Worm (Caenorhabditis elegans) whole organism, late embryonic: ENCODE results near the gene M02A10.1.

Experiments used
- C38D4.7 ChIP-seq: fragments of 200-800 bp; sonication (Bioruptor generic); optimal IDR thresholded peaks from 2 replicates; lab custom pipeline; 2018; ENCODE audit warnings: mild to moderate bottlenecking, missing genetic modification characterization, moderate library complexity, missing compliant biosample characterization
- ama-1 ChIP-seq: fragments of 150-350 bp; optimal IDR thresholded peaks from 2 replicates; lab custom pipeline; 2014
- ceh-18 ChIP-seq: sonication (generic microtip); optimal IDR thresholded peaks from 2 replicates; lab custom pipeline; 2016; ENCODE audit warnings: missing genetic modification characterization, missing compliant biosample characterization
- ceh-19 ChIP-seq: fragments of 200-800 bp; sonication (Bioruptor generic); optimal IDR thresholded peaks from 2 replicates; lab custom pipeline; 2018; ENCODE audit warnings: mild to moderate bottlenecking, missing genetic modification characterization, missing compliant biosample characterization
- ceh-31 ChIP-seq: sonication (generic microtip); optimal IDR thresholded peaks from 2 replicates; lab custom pipeline; 2016; ENCODE audit warnings: missing genetic modification characterization, missing compliant biosample characterization
- ceh-45 ChIP-seq: fragments of 200-800 bp; sonication (Bioruptor generic); IDR thresholded peaks from 2 replicates; pipeline ENCODE4 v1.3.6; 2022; ENCODE audit warnings: missing genetic modification reagents, missing genetic modification characterization, missing compliant biosample characterization
- che-1 ChIP-seq: sonication (generic microtip); optimal IDR thresholded peaks from 2 replicates; lab custom pipeline; 2016; ENCODE audit warnings: mild to moderate bottlenecking, missing genetic modification characterization, missing compliant biosample characterization
- dve-1 ChIP-seq: sonication (generic microtip); optimal IDR thresholded peaks from 2 replicates; lab custom pipeline; 2017; ENCODE audit warnings: antibody characterized with exemption, mild to moderate bottlenecking, missing genetic modification characterization, missing compliant biosample characterization
- elt-2 ChIP-seq: sonication (generic microtip); optimal IDR thresholded peaks from 2 replicates; lab custom pipeline; 2016; ENCODE audit warnings: missing genetic modification reagents, missing genetic modification characterization, missing compliant biosample characterization
- elt-4 ChIP-seq: sonication (generic microtip); optimal IDR thresholded peaks from 2 replicates; lab custom pipeline; 2016; ENCODE audit warnings: missing genetic modification characterization, missing compliant biosample characterization
- fkh-10 ChIP-seq: fragments of 150-350 bp; optimal IDR thresholded peaks from 2 replicates; lab custom pipeline; 2014; ENCODE audit warnings: missing biosample characterization, missing genetic modification reagents, missing genetic modification characterization
- hlh-30 ChIP-seq: sonication (generic microtip); optimal IDR thresholded peaks from 2 replicates; lab custom pipeline; 2017; ENCODE audit warnings: antibody characterized with exemption, missing genetic modification characterization, missing compliant biosample characterization; ENCODE audit not compliant: insufficient read depth
- lim-6 ChIP-seq: sonication (generic microtip); optimal IDR thresholded peaks from 2 replicates; lab custom pipeline; 2016; ENCODE audit warnings: missing genetic modification characterization, missing compliant biosample characterization
- nfya-1 ChIP-seq: sonication (generic microtip); optimal IDR thresholded peaks from 2 replicates; lab custom pipeline; 2017; ENCODE audit warnings: missing genetic modification characterization, mild to moderate bottlenecking, missing compliant biosample characterization, antibody characterized with exemption, moderate library complexity
- nhr-232 ChIP-seq: sonication (generic microtip); optimal IDR thresholded peaks from 2 replicates; lab custom pipeline; 2016; ENCODE audit warnings: missing genetic modification characterization, missing compliant biosample characterization
- pat-9 ChIP-seq: fragments of 200-800 bp; sonication (Bioruptor generic); optimal IDR thresholded peaks from 2 replicates; lab custom pipeline; 2018; ENCODE audit warnings: mild to moderate bottlenecking, missing genetic modification characterization, moderate library complexity, missing compliant biosample characterization
- pax-1 ChIP-seq: fragments of 150-350 bp; optimal IDR thresholded peaks from 2 replicates; lab custom pipeline; 2014; ENCODE audit warnings: missing biosample characterization, missing genetic modification characterization
- sox-4 ChIP-seq: sonication (generic microtip); optimal IDR thresholded peaks from 2 replicates; lab custom pipeline; 2017; ENCODE audit warnings: mild to moderate bottlenecking, missing genetic modification characterization, inconsistent platforms, missing compliant biosample characterization
- unc-42 ChIP-seq: sonication (generic microtip); optimal IDR thresholded peaks from 2 replicates; lab custom pipeline; 2016; ENCODE audit warnings: missing genotype, missing genetic modification characterization, missing compliant biosample characterization
- unc-55 ChIP-seq: sonication (generic microtip); optimal IDR thresholded peaks from 2 replicates; lab custom pipeline; 2017; ENCODE audit warnings: missing biosample characterization, missing genetic modification reagents, missing genetic modification characterization
- zip-5 ChIP-seq: sonication (generic microtip); optimal IDR thresholded peaks from 2 replicates; lab custom pipeline; 2016; ENCODE audit warnings: missing genetic modification characterization, missing compliant biosample characterization

M02A10.1 gene

DNA sequence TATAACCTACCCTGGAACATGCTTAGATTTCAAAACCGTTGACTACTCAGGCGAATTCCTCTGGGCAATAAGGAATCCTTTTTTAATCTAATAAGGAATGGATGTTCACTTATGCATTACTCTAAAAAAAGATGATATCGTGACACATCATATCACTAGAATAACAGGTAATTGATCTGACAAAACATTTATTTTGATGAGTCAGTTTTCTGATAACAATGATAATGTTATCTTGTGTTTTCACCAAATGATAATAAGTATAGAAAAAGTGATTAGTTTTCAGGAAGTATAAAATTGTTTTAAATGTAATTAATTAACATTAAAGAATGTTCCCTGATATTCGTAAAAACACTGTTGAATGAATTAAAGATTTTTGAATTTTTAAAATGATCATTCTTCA, 22.5 kb downstream of the M02A10.1 start:
- TF ChIP-seq nhr-232 (no peak), elt-2 (tag; lab: Kevin White, UChicago) (peak; percentile 94)

DNA sequence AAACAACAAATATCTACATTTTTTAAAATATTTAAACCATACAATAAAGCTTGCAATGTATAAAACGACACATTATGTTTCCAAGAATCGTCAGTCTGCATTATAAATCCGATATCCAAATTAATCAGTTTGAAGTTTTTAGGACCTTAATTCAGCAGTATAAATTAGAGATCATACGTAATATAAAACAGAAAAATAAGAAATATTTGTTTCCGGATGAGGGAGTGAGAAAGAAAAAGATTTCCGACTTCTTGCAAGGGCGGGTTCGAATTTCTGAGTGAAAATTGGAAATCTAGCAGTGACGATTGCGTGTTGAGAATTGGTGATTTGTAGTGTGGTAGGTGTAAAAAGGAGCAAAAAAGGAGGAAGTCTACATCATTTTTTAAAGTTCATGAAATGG, 29.0 kb downstream of the M02A10.1 start, which contains the start of gene npr-19:
npr-19 (minus strand) TSS at position 101 of the 400 bp plus-strand sequence.
- TF ChIP-seq che-1 (tag; lab: Kevin White, UChicago) (no peak), ceh-19 (GFP tag; lab: Kevin White, UChicago) (no peak), zip-5 (tag; lab: Kevin White, UChicago) (no peak), ama-1 (lab: Kevin White, UChicago) (no peak), ceh-45 (GFP tag; lab: Robert Waterston, UW) (no peak), pax-1 (tag; lab: Kevin White, UChicago) (no peak), hlh-30 (no peak), C38D4.7 (GFP tag; lab: Kevin White, UChicago) (no peak), lim-6 (tag; lab: Kevin White, UChicago) (no peak), unc-55 (GFP tag; lab: Kevin White, UChicago) (no peak), nfya-1 (tag; lab: Kevin White, UChicago) (no peak), sox-4 (tag; lab: Kevin White, UChicago) (no peak)

DNA sequence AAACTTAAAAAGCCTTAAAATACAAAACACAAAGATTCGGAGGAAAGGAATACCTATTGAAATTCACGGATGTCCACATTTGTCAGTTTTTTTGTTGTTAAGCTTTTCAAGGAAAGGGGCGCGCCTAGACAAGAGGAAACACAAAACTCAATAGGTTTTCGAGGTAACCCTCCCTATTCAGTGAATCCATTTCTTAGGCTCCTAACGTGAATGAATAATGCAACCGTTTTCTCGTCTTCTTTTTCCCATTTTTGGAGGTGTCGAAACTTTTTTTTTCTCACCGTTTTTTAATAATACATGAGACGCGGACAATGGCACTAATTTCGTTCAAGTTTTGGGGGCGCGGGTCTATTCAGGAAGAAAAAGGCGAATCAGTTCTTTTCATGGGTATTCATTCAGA, 30.4 kb downstream of the M02A10.1 start:
- TF ChIP-seq zip-5 (tag; lab: Kevin White, UChicago) (no peak), ceh-18 (tag; lab: Kevin White, UChicago) (no peak), elt-2 (tag; lab: Kevin White, UChicago) (no peak), elt-4 (tag; lab: Kevin White, UChicago) (no peak), dve-1 (tag; lab: Kevin White, UChicago) (no peak), unc-42 (tag; lab: Kevin White, UChicago) (no peak), ceh-31 (tag; lab: Kevin White, UChicago) (peak; percentile 51)

DNA sequence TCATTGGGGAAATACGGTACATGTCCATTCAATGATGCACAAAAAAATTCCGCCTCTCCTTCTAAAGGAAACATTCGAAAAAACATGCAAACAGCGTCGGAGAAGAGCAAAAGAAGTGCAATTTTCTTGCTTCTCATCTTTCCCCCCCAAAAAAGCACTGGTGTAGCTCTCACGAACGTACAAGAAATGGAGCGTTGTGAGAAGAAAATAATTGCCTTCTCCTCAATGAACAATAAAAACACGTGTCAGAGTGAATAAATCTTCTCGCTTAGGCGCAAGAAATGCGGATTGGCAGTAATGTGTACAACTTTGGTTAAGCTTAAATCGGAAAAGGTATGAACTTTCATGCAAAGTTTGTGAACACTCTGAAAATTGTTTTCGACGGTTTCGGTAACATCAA, 41.7 kb downstream of the M02A10.1 start:
- no peak for TF ChIP-seq fkh-10 (GFP tag; lab: Kevin White, UChicago)
- no peak for TF ChIP-seq pat-9
